Fruit fly (Drosophila melanogaster): ENCODE data around the gene Sec61gamma.
A peak's percentile ranks its signal among the peaks of the same experiment; 100 is the strongest.

Gene Sec61gamma

DNA sequence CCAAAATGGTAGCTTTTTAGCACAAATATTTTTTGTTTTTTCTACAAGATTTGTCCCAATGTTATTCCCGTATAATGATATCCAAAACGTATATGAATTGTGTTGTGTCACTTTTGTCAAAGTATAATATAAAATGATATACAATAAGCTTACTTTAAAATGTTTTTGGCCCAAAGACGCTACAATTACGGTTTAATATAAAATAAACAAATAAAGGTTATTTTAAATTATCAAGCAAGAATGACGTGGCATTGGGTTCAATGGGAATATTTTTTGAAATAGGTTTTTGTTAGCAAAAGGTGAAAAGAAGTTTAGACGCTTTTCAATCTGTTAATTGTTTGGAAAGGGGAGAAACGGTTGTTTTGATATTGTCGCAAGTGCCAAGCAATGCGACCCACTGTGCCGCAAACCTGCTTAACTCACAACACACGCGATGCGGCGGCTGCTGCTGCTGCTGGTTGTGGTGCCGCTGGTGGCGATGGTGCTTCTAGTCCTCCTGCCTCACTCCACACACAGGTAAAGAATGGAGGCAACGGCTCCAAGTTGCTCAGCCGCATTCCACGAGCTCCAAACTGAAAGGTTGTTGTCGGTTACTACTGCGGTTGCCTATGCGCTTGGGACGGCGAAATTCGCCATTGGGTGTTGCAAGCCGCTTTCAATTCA lies 20.2 kb downstream of the Sec61gamma start (continued):
- TF ChIP-seq Bdp1 (GFP tag; optimal IDR thresholded peaks at IDR 0.05) (no peak), insv (GFP tag; optimal IDR thresholded peaks at IDR 0.05) (no peak), Dad (GFP tag; optimal IDR thresholded peaks at IDR 0.05) (no peak), tin (GFP tag; optimal IDR thresholded peaks at IDR 0.05) (no peak), CG42726 (GFP tag; IDR thresholded peaks at IDR 0.05; ENCODE audit: partially characterized antibody) (no peak), Vsx1 (GFP tag; optimal IDR thresholded peaks at IDR 0.05) (no peak), rib (GFP tag; IDR thresholded peaks at IDR 0.05) (no peak), CG31365 (tag; optimal IDR thresholded peaks at IDR 0.05) (no peak), CG34224 (GFP tag; IDR thresholded peaks at IDR 0.05; ENCODE audit: partially characterized antibody) (no peak), Optix (GFP tag; IDR thresholded peaks at IDR 0.05) (no peak), CG12299 (tag; optimal IDR thresholded peaks at IDR 0.05) (no peak), Neu2 (GFP tag; optimal IDR thresholded peaks at IDR 0.05; ENCODE audit: borderline replicate concordance) (no peak), CG43689 (GFP tag; IDR thresholded peaks at IDR 0.05) (no peak), Hmr (GFP tag; optimal IDR thresholded peaks at IDR 0.05) (peak; percentile 53), MBD-R2 (GFP tag; IDR thresholded peaks at IDR 0.05) (no peak), CG10267 (tag; optimal IDR thresholded peaks at IDR 0.05) (peak; percentile 37), CG7987 (GFP tag; optimal IDR thresholded peaks at IDR 0.05) (no peak), Gsc (GFP tag; IDR thresholded peaks at IDR 0.05) (no peak), Ada2b (GFP tag; IDR thresholded peaks at IDR 0.05) (no peak), disco-r (GFP tag; optimal IDR thresholded peaks at IDR 0.05) (no peak), cad (GFP tag; optimal IDR thresholded peaks at IDR 0.05) (no peak), fru (optimal IDR thresholded peaks at IDR 0.05) (no peak), cg (GFP tag; optimal IDR thresholded peaks at IDR 0.05) (peak; percentile 5), CG12942 (GFP tag; optimal IDR thresholded peaks at IDR 0.05) (peak; percentile 36), CG16779 (GFP tag; IDR thresholded peaks at IDR 0.05) (no peak), Ets97D (GFP tag; optimal IDR thresholded peaks at IDR 0.05) (no peak), CG32772 (GFP tag; IDR thresholded peaks at IDR 0.05) (no peak), slp2 (GFP tag; optimal IDR thresholded peaks at IDR 0.05) (no peak), trh (GFP tag; optimal IDR thresholded peaks at IDR 0.05) (no peak), Sry-β (GFP tag; optimal IDR thresholded peaks at IDR 0.05) (no peak), CG11398 (GFP tag; optimal IDR thresholded peaks at IDR 0.05) (no peak), CG14441 (GFP tag; IDR thresholded peaks at IDR 0.05) (no peak), CG3407 (GFP tag; optimal IDR thresholded peaks at IDR 0.05) (no peak), ATbp (GFP tag; optimal IDR thresholded peaks at IDR 0.05) (peak; percentile 24), Hand (GFP tag; optimal IDR thresholded peaks at IDR 0.05) (peak; percentile 43), Ssrp (tag; optimal IDR thresholded peaks at IDR 0.05) (peak; percentile 58), CG5245 (GFP tag; optimal IDR thresholded peaks at IDR 0.05) (no peak), CG7745 (tag; optimal IDR thresholded peaks at IDR 0.05) (no peak), CG30020 (tag; optimal IDR thresholded peaks at IDR 0.05) (no peak), Sin3A (optimal IDR thresholded peaks at IDR 0.05) (no peak), Hr39 (optimal IDR thresholded peaks at IDR 0.05) (no peak), gfzf (GFP tag; optimal IDR thresholded peaks at IDR 0.05) (no peak), Dll (GFP tag; IDR thresholded peaks at IDR 0.05; ENCODE audit: partially characterized antibody) (no peak), ttk (GFP tag; IDR thresholded peaks at IDR 0.05) (no peak), da (GFP tag; optimal IDR thresholded peaks at IDR 0.05) (no peak), onecut (GFP tag; IDR thresholded peaks at IDR 0.05) (no peak), CG18262 (tag; optimal IDR thresholded peaks at IDR 0.05) (peak; percentile 82), CG2202 (tag; optimal IDR thresholded peaks at IDR 0.05) (no peak), Deaf1 (tag; optimal IDR thresholded peaks at IDR 0.05) (no peak), Max (GFP tag; optimal IDR thresholded peaks at IDR 0.05) (peak; percentile 58), run (tag; optimal IDR thresholded peaks at IDR 0.05) (no peak), Dip2 (GFP tag; IDR thresholded peaks at IDR 0.05) (no peak)

Data from whole organism, embryonic.